Fruit fly (Drosophila melanogaster) whole organism, adult: ENCODE results near the gene fusl.

Experiments
- CG5204 ChIP-seq: fragments of 200-800 bp; sonication (Bioruptor generic); optimal IDR thresholded peaks from 2 replicates; lab custom pipeline; 2016; ENCODE audit warnings: missing biosample characterization, missing genetic modification characterization
- Clk ChIP-seq: fragments of 200-800 bp; sonication (Bioruptor generic); optimal IDR thresholded peaks from 2 replicates; lab custom pipeline; 2017; ENCODE audit warnings: missing biosample characterization, missing genetic modification characterization
- Hr96 ChIP-seq: fragments of 200-800 bp; sonication (Bioruptor generic); optimal IDR thresholded peaks from 2 replicates; lab custom pipeline; 2016; ENCODE audit warnings: missing biosample characterization, missing genetic modification characterization
- Mnt ChIP-seq: fragments of 200-800 bp; sonication (Bioruptor generic); optimal IDR thresholded peaks from 2 replicates; lab custom pipeline; 2016; ENCODE audit warnings: missing biosample characterization, mild to moderate bottlenecking, missing genetic modification characterization
- bab1 ChIP-seq: fragments of 200-800 bp; sonication (Bioruptor generic); optimal IDR thresholded peaks from 3 replicates; lab custom pipeline; 2019; ENCODE audit warnings: missing biosample characterization, mild to moderate bottlenecking, missing genetic modification characterization, moderate library complexity

- TF ChIP-seq Clk (GFP tag; lab: Kevin White, UChicago) (no peak), bab1 (GFP tag; lab: Kevin White, UChicago) (no peak), CG5204 (no peak), Mnt (no peak), Hr96 (GFP tag; lab: Kevin White, UChicago) (no peak)
These were observed 28.5 kb downstream of the fusl start for dm6 chr2L:5309369-5309768.
